Worm (Caenorhabditis elegans): ENCODE measurements around the gene C25G6.1.

- no peak for TF ChIP-seq snpc-4 (tag; optimal IDR thresholded peaks at IDR 0.05)
- TF ChIP-seq ces-1 (GFP tag; optimal IDR thresholded peaks at IDR 0.05), result peak; percentile 78
- TF ChIP-seq lin-13 (tag; optimal IDR thresholded peaks at IDR 0.05), result no peak
- no peak for TF ChIP-seq bed-3 (GFP tag; optimal IDR thresholded peaks at IDR 0.05)
- peak; percentile 42 for TF ChIP-seq nhr-237 (tag; optimal IDR thresholded peaks at IDR 0.05)
- no peak for TF ChIP-seq elt-1 (tag; optimal IDR thresholded peaks at IDR 0.05; ENCODE audit: borderline replicate concordance, insufficient read depth)
These were observed 31.6 kb downstream of the C25G6.1 start for ce11 chrX:1302267-1302666.
